Worm (Caenorhabditis elegans) whole organism, young adult: Measurements from ENCODE around the gene flcn-1.

Experiments
- B0035.1 ChIP-seq: sonication (generic microtip); optimal IDR thresholded peaks from 2 replicates; lab custom pipeline; 2016; ENCODE audit warnings: missing genetic modification characterization, mild to moderate bottlenecking, missing compliant biosample characterization, missing genotype, missing genetic modification reagents
- B0261.1 ChIP-seq: sonication (generic microtip); optimal IDR thresholded peaks from 2 replicates; lab custom pipeline; 2016; ENCODE audit warnings: mild to moderate bottlenecking, missing genetic modification characterization, moderate library complexity, missing compliant biosample characterization
- C06A6.2 ChIP-seq: fragments of 200-800 bp; sonication (Bioruptor generic); conservative IDR thresholded peaks from 2 replicates; pipeline ENCODE4 v1.3.6; 2022; ENCODE audit warnings: missing genetic modification characterization, missing compliant biosample characterization
- F22D6.2 ChIP-seq: sonication (generic microtip); optimal IDR thresholded peaks from 2 replicates; lab custom pipeline; 2016; ENCODE audit warnings: mild to moderate bottlenecking, missing genetic modification characterization, missing compliant biosample characterization
- F23B12.7 ChIP-seq: sonication (generic microtip); optimal IDR thresholded peaks from 2 replicates; lab custom pipeline; 2017; ENCODE audit warnings: missing genetic modification characterization, mild to moderate bottlenecking, missing compliant biosample characterization, antibody characterized with exemption, moderate library complexity; ENCODE audit not compliant: insufficient read depth
- F57A8.1 ChIP-seq: fragments of 200-800 bp; sonication (Bioruptor generic); optimal IDR thresholded peaks from 2 replicates; lab custom pipeline; 2018; ENCODE audit warnings: mild to moderate bottlenecking, missing genetic modification characterization, moderate library complexity, missing compliant biosample characterization
- K11D2.4 ChIP-seq: fragments of 200-800 bp; sonication (Bioruptor generic); IDR thresholded peaks from 2 replicates; pipeline ENCODE4 v1.3.6; 2022; ENCODE audit warnings: missing genetic modification reagents, missing genetic modification characterization, missing compliant biosample characterization
- K12H6.12 ChIP-seq: fragments of 200-800 bp; sonication (Bioruptor generic); optimal IDR thresholded peaks from 2 replicates; lab custom pipeline; 2018; ENCODE audit warnings: mild to moderate bottlenecking, missing genetic modification characterization, missing compliant biosample characterization
- T26A5.8 ChIP-seq: sonication (generic microtip); optimal IDR thresholded peaks from 2 replicates; lab custom pipeline; 2016; ENCODE audit warnings: missing genetic modification characterization, missing compliant biosample characterization
- akir-1 ChIP-seq: fragments of 200-800 bp; sonication (Bioruptor generic); optimal IDR thresholded peaks from 2 replicates; lab custom pipeline; 2018; ENCODE audit warnings: mild to moderate bottlenecking, missing genetic modification characterization, moderate library complexity, missing compliant biosample characterization
- ama-1 ChIP-seq, 3 experiments: fragments of 150-350 bp in 1 of 3; sonication (generic microtip) in 2 of 3; optimal IDR thresholded peaks; 2 replicates each; lab custom pipeline; 2014 to 2018; ENCODE audit warnings: missing biosample characterization in 2 of 3, missing genetic modification characterization in 2 of 3, missing genetic modification reagents in 2 of 3
- athp-1 ChIP-seq: sonication (generic microtip); optimal IDR thresholded peaks from 2 replicates; lab custom pipeline; 2017; ENCODE audit warnings: mild to moderate bottlenecking, missing genetic modification characterization, missing compliant biosample characterization
- attf-5 ChIP-seq: fragments of 200-800 bp; sonication (Bioruptor generic); optimal IDR thresholded peaks from 2 replicates; lab custom pipeline; 2018; ENCODE audit warnings: mild to moderate bottlenecking, missing genetic modification characterization, missing compliant biosample characterization
- attf-6 ChIP-seq: fragments of 200-800 bp; sonication (Bioruptor generic); IDR thresholded peaks from 2 replicates; pipeline ENCODE4 v1.3.6; 2022; ENCODE audit warnings: missing genetic modification reagents, missing genetic modification characterization, missing compliant biosample characterization
- ceh-27 ChIP-seq: fragments of 200-800 bp; sonication (Bioruptor generic); optimal IDR thresholded peaks from 2 replicates; lab custom pipeline; 2018; ENCODE audit warnings: mild to moderate bottlenecking, missing genetic modification characterization, moderate library complexity, missing compliant biosample characterization
- ceh-58 ChIP-seq: fragments of 200-800 bp; sonication (Bioruptor generic); IDR thresholded peaks from 2 replicates; pipeline ENCODE4 v1.3.6; 2022; ENCODE audit warnings: missing genetic modification characterization, missing compliant biosample characterization
- ceh-91 ChIP-seq: fragments of 200-800 bp; sonication (Bioruptor generic); IDR thresholded peaks from 2 replicates; pipeline ENCODE4 v1.3.6; 2022; ENCODE audit warnings: missing genetic modification reagents, missing genetic modification characterization, missing compliant biosample characterization
- ekl-4 ChIP-seq: fragments of 200-800 bp; sonication (Bioruptor generic); IDR thresholded peaks from 2 replicates; pipeline ENCODE4 v1.3.6; 2022; ENCODE audit warnings: missing genetic modification reagents, missing genetic modification characterization, missing compliant biosample characterization
- him-1 ChIP-seq: sonication (generic microtip); optimal IDR thresholded peaks from 2 replicates; lab custom pipeline; 2016; ENCODE audit warnings: missing genotype, missing genetic modification reagents, missing genetic modification characterization, missing compliant biosample characterization
- hrde-1 ChIP-seq: sonication (generic microtip); optimal IDR thresholded peaks from 2 replicates; lab custom pipeline; 2016; ENCODE audit warnings: missing genetic modification characterization, mild to moderate bottlenecking, missing compliant biosample characterization, moderate library complexity, missing genotype, missing genetic modification reagents, borderline replicate concordance
- hsf-1 ChIP-seq: fragments of 200-800 bp; sonication (Bioruptor generic); IDR thresholded peaks from 2 replicates; pipeline ENCODE4 v1.3.6; 2022; ENCODE audit warnings: missing genetic modification reagents, missing genetic modification characterization, missing compliant biosample characterization
- lag-1 ChIP-seq: fragments of 200-800 bp; sonication (Bioruptor generic); IDR thresholded peaks from 2 replicates; pipeline ENCODE4 v1.3.6; 2022; ENCODE audit warnings: missing genetic modification reagents, missing genetic modification characterization, missing compliant biosample characterization
- let-526 ChIP-seq: fragments of 200-800 bp; sonication (Bioruptor generic); IDR thresholded peaks from 2 replicates; pipeline ENCODE4 v1.3.6; 2022; ENCODE audit warnings: missing genetic modification reagents, missing genetic modification characterization, missing compliant biosample characterization
- lir-1 ChIP-seq: fragments of 200-800 bp; sonication (Bioruptor generic); conservative IDR thresholded peaks from 2 replicates; pipeline ENCODE4 v1.3.6; 2022; ENCODE audit warnings: missing genetic modification reagents, missing genetic modification characterization, missing compliant biosample characterization
- lsl-1 ChIP-seq: fragments of 200-800 bp; sonication (Bioruptor generic); optimal IDR thresholded peaks from 2 replicates; lab custom pipeline; 2018; ENCODE audit warnings: mild to moderate bottlenecking, missing genetic modification characterization, moderate library complexity, missing compliant biosample characterization
- lsy-27 ChIP-seq: sonication (generic microtip); optimal IDR thresholded peaks from 2 replicates; lab custom pipeline; 2017; ENCODE audit warnings: missing genetic modification characterization, mild to moderate bottlenecking, missing compliant biosample characterization, antibody characterized with exemption, missing genotype, borderline replicate concordance; ENCODE audit not compliant: insufficient read depth
- madf-10 ChIP-seq: sonication (generic microtip); optimal IDR thresholded peaks from 2 replicates; lab custom pipeline; 2016; ENCODE audit warnings: mild to moderate bottlenecking, missing genetic modification characterization, missing compliant biosample characterization
- madf-8 ChIP-seq: fragments of 200-800 bp; sonication (Bioruptor generic); conservative IDR thresholded peaks from 2 replicates; pipeline ENCODE4 v1.3.6; 2022; ENCODE audit warnings: missing genetic modification reagents, missing genetic modification characterization, missing compliant biosample characterization
- mcd-1 ChIP-seq: fragments of 200-800 bp; sonication (Bioruptor generic); IDR thresholded peaks from 2 replicates; pipeline ENCODE4 v1.3.6; 2022; ENCODE audit warnings: missing genetic modification reagents, missing genetic modification characterization, missing compliant biosample characterization
- mes-4 ChIP-seq: sonication (generic microtip); optimal IDR thresholded peaks from 2 replicates; lab custom pipeline; 2016; ENCODE audit warnings: missing genotype, missing genetic modification characterization, missing compliant biosample characterization
- nhr-27 ChIP-seq: fragments of 200-800 bp; sonication (Bioruptor generic); optimal IDR thresholded peaks from 2 replicates; lab custom pipeline; 2018; ENCODE audit warnings: mild to moderate bottlenecking, missing genetic modification characterization, moderate library complexity, missing compliant biosample characterization
- nhr-80 ChIP-seq: sonication (generic microtip); optimal IDR thresholded peaks from 2 replicates; lab custom pipeline; 2016; ENCODE audit warnings: missing genetic modification characterization, missing compliant biosample characterization
- pbrm-1 ChIP-seq: fragments of 200-800 bp; sonication (Bioruptor generic); IDR thresholded peaks from 2 replicates; pipeline ENCODE4 v1.3.6; 2022; ENCODE audit warnings: missing genetic modification reagents, missing genetic modification characterization, missing compliant biosample characterization
- rcor-1 ChIP-seq: fragments of 200-800 bp; sonication (Bioruptor generic); IDR thresholded peaks from 2 replicates; pipeline ENCODE4 v1.3.6; 2022; ENCODE audit warnings: missing genetic modification reagents, missing genetic modification characterization, missing compliant biosample characterization
- rec-8 ChIP-seq, 2 experiments: sonication (generic microtip); optimal IDR thresholded peaks; 2 replicates each; lab custom pipeline; 2016; ENCODE audit warnings: mild to moderate bottlenecking in 2 of 2, missing genetic modification characterization in 2 of 2, missing genetic modification reagents in 2 of 2, missing genotype in 2 of 2, missing biosample characterization in 1 of 2, missing compliant biosample characterization in 1 of 2, moderate library complexity in 1 of 2
- sea-2 ChIP-seq: fragments of 200-800 bp; sonication (Bioruptor generic); IDR thresholded peaks from 2 replicates; pipeline ENCODE4 v1.3.6; 2022; ENCODE audit warnings: missing genetic modification characterization, missing compliant biosample characterization
- snpc-1.3 ChIP-seq: sonication (generic microtip); optimal IDR thresholded peaks from 2 replicates; lab custom pipeline; 2017; ENCODE audit warnings: missing genetic modification characterization, mild to moderate bottlenecking, missing compliant biosample characterization, antibody characterized with exemption, moderate library complexity, missing genotype, missing genetic modification reagents; ENCODE audit not compliant: insufficient read depth
- ztf-18 ChIP-seq: sonication (generic microtip); optimal IDR thresholded peaks from 2 replicates; lab custom pipeline; 2016; ENCODE audit warnings: missing genotype, mild to moderate bottlenecking, missing genetic modification characterization, missing compliant biosample characterization
- ztf-3 ChIP-seq: fragments of 200-800 bp; sonication (Bioruptor generic); optimal IDR thresholded peaks from 2 replicates; lab custom pipeline; 2018; ENCODE audit warnings: mild to moderate bottlenecking, missing genetic modification characterization, missing compliant biosample characterization

The flcn-1 gene

ce11 chrII:6951250-6951806 lies 22.8 kb downstream of the flcn-1 start, which contains the start of the genes malt-1 and ceh-38 (continued):
- TF ChIP-seq ceh-58 (no peak), athp-1 (tag; lab: Kevin White, UChicago) (peak; percentile 68), mcd-1 (GFP tag; lab: Robert Waterston, UW) (peak; percentile 75), K11D2.4 (GFP tag; lab: Robert Waterston, UW) (peak; percentile 58; the same call in 1 of the 2 replicates), lag-1 (GFP tag; lab: Robert Waterston, UW) (no peak), attf-5 (GFP tag; lab: Kevin White, UChicago) (peak; percentile 98), snpc-1.3 (tag; lab: Kevin White, UChicago) (peak; percentile 5), F23B12.7 (tag; lab: Kevin White, UChicago) (peak; percentile 74), ztf-18 (tag; lab: Kevin White, UChicago) (peak; percentile 50), hsf-1 (0 out of 2 replicates have a peak, but pooled peaks have one; percentile 9), rec-8 (tag; optimal IDR thresholded peaks at IDR 0.05; lab: Kevin White, UChicago) (no peak), akir-1 (GFP tag; lab: Kevin White, UChicago) (peak; percentile 17), madf-10 (tag; lab: Kevin White, UChicago) (peak; percentile 84), lsy-27 (tag; lab: Kevin White, UChicago) (no peak), madf-8 (no peak), let-526 (0 out of 2 replicates have a peak, but pooled peaks have one; percentile 41), C06A6.2 (peak; percentile 77), hrde-1 (tag; lab: Kevin White, UChicago) (no peak), ztf-3 (GFP tag; lab: Kevin White, UChicago) (no peak), B0261.1 (no peak), ekl-4 (GFP tag; lab: Robert Waterston, UW) (peak; percentile 81), B0035.1 (tag; lab: Kevin White, UChicago) (no peak), sea-2 (GFP tag; lab: Robert Waterston, UW) (no peak)

DNA sequence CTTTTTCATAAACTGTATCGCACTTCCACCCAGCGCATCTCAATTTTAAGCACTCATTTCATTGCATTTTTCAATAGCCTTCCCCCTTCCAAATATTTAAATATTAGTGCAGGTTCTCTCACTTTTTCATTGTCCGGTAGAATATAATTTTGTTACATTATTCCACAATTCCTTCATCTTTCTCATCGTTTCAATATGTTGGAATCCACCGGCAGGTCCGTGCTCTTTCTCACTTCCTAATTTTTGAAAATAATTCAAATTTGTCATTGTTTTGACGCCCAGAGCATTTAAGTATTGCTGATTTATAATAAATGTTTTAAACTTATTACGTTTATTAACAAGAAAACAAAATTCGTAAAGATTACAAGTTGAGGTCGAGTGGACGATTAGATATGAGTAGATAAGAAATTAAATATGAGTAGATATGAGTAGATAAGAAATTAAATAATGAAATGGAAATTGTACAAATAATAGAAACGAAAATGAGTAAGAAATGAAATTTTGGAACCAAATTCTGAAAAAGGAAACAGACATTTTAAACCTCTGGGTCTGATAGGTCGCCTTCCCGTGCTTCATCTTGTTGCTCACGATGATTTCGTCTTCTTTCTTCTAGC lies 26.6 kb downstream of the flcn-1 start:
- TF ChIP-seq rec-8 (tag; optimal IDR thresholded peaks at IDR 0.05; lab: Kevin White, UChicago) (no peak), him-1 (tag; lab: Kevin White, UChicago) (peak; percentile 98), snpc-1.3 (tag; lab: Kevin White, UChicago) (peak; percentile 16), pbrm-1 (GFP tag; lab: Robert Waterston, UW) (0 out of 2 replicates have a peak, but pooled peaks have one; percentile 24), madf-8 (no peak), ekl-4 (GFP tag; lab: Robert Waterston, UW) (0 out of 2 replicates have a peak, but pooled peaks have one; percentile 43)

DNA sequence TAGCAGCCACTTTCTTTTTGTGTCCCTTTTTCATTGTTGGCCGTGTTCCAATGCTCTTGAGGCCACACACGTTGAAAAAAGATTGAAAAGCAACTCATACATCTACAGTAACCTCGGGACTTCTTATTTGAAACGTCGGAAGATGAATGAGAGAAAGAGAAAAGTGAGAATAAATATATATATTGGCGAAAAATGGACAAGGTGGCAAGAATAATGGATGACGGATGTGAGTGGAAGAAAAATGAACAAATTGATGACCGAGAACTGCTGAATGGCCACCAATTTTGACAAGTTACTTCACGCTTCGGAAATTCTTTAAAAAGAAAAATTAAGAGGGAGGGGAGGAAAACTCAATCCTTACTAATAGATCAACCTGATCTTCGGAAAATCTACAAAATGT lies 29.6 kb downstream of the flcn-1 start:
- TF ChIP-seq sea-2 (GFP tag; lab: Robert Waterston, UW) (no peak), lsl-1 (GFP tag; lab: Kevin White, UChicago) (no peak), F57A8.1 (GFP tag; lab: Kevin White, UChicago) (no peak), T26A5.8 (tag; lab: Kevin White, UChicago) (no peak), akir-1 (GFP tag; lab: Kevin White, UChicago) (no peak), hsf-1 (no peak), B0261.1 (no peak), nhr-27 (tag; lab: Kevin White, UChicago) (no peak), rcor-1 (GFP tag; lab: Robert Waterston, UW) (no peak), K12H6.12 (tag; lab: Kevin White, UChicago) (no peak), ama-1 (optimal IDR thresholded peaks at IDR 0.05; lab: Kevin White, UChicago) (no peak), ama-1 (GFP tag; optimal IDR thresholded peaks at IDR 0.05; lab: Kevin White, UChicago) (no peak), nhr-80 (no peak), ceh-91 (no peak), F22D6.2 (tag; lab: Kevin White, UChicago) (no peak), ceh-27 (GFP tag; lab: Kevin White, UChicago) (no peak), attf-6 (GFP tag; lab: Robert Waterston, UW) (no peak), lir-1 (GFP tag; lab: Robert Waterston, UW) (no peak), mes-4 (tag; lab: Kevin White, UChicago) (no peak)
